Fruit fly (Drosophila melanogaster): ENCODE results near the gene Dred.

Dred gene

DNA sequence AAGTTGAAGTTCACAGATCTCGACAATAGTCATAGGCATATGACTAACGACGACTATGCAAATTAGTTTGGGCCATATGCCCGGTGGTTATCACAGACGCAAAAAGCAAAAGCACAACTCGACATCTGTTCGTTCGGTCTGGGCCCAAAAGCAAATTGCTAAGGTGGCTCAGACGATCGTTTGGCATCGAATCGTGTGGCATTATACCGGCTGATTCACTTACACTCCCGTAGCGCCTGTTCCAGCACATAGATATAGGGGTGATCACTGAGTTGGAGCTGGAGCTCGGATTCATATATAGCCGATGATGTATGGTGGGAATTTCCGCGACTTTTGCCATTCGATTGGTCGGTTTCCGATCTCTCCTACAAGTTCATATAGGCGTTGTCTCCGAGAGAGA lies 22.1 kb upstream of the Dred start:
- no peak for TF ChIP-seq Sox14 (GFP tag; optimal IDR thresholded peaks at IDR 0.05)
- TF ChIP-seq CG11294 (GFP tag; IDR thresholded peaks at IDR 0.05): no peak
- no peak for TF ChIP-seq esn (GFP tag; optimal IDR thresholded peaks at IDR 0.05)
- no peak for TF ChIP-seq CG10669 (GFP tag; optimal IDR thresholded peaks at IDR 0.05)
- TF ChIP-seq CG4318 (GFP tag; optimal IDR thresholded peaks at IDR 0.05): no peak
- TF ChIP-seq CG6854 (GFP tag; optimal IDR thresholded peaks at IDR 0.05): no peak

DNA sequence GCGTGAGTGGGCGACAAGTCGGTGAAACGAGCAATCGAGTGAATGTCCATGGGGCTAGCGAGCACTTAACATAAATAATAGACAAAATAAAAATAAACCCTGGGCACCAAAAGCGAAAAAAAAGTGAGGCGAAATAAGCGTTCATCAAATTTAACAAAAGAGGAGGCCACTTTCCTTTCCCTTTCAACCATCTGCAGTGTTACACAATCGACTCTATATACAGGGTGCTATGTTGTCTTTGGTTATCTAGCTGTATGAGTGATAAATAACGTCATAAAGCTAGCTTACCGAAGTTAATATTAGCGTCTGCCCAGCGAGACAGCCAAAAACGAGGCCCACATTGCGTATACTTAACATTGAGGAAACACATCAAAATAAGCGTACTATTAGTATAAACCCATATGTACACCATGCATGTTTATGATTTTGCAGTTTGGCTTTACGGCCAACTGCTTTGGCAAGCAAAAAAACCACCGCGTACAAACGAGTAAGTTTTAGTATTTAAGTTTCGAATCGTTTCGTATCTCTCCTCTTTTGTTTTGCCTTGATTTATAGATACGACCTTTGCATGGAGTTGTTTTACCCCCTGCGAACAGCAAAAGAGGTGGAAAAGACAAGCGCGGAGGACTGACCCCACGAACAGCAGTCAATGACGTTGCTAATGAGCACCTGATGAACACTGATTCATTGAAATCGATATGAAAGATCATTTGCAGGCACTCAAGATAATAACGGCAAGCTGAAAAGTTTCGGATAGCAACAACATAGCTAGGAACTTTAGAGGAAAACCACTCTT lies 21.1 kb upstream of the Dred start:
- TF ChIP-seq achi (GFP tag; optimal IDR thresholded peaks at IDR 0.05): no peak
- no peak for TF ChIP-seq dac (GFP tag; optimal IDR thresholded peaks at IDR 0.05)
- TF ChIP-seq Lpt (GFP tag; optimal IDR thresholded peaks at IDR 0.05): no peak
- no peak for TF ChIP-seq CG32006 (GFP tag; optimal IDR thresholded peaks at IDR 0.05)
- no peak for TF ChIP-seq Smox (GFP tag; optimal IDR thresholded peaks at IDR 0.05)
- TF ChIP-seq Sox14 (GFP tag; optimal IDR thresholded peaks at IDR 0.05): no peak
- no peak for TF ChIP-seq Met (GFP tag; optimal IDR thresholded peaks at IDR 0.05)
- no peak for TF ChIP-seq lz (GFP tag; optimal IDR thresholded peaks at IDR 0.05)
- TF ChIP-seq CG6854 (GFP tag; optimal IDR thresholded peaks at IDR 0.05): no peak
- TF ChIP-seq cyc (GFP tag; optimal IDR thresholded peaks at IDR 0.05): no peak
- no peak for TF ChIP-seq CG7368 (GFP tag; optimal IDR thresholded peaks at IDR 0.05)
- no peak for TF ChIP-seq CG9139 (GFP tag; optimal IDR thresholded peaks at IDR 0.05)
- TF ChIP-seq OdsH (GFP tag; optimal IDR thresholded peaks at IDR 0.05): no peak
- TF ChIP-seq CG6276 (GFP tag; optimal IDR thresholded peaks at IDR 0.05): no peak
- no peak for TF ChIP-seq ss (GFP tag; optimal IDR thresholded peaks at IDR 0.05)
- no peak for TF ChIP-seq CG10669 (GFP tag; optimal IDR thresholded peaks at IDR 0.05)
- TF ChIP-seq CG6808 (GFP tag; optimal IDR thresholded peaks at IDR 0.05): no peak
- no peak for TF ChIP-seq net (GFP tag; optimal IDR thresholded peaks at IDR 0.05)

DNA sequence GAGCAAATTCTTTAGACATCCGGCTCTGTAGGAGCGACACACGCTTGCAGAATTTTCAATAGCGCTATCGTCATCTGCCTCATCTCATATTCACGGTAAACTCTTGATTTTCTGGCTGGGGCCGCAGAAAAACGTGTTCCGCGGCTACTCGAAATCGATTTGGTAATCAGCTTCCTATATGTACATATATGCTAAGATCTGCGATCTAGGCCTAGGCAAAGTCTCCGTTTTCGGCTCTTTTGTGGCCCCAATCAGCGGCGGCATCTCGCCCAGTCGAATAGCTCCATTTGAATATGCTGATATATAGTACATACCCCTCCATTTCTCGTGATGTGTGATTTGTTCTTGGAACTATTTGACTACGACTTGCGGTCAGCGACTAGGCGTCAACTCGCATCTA lies 19.0 kb upstream of the Dred start:
- TF ChIP-seq fd85E (GFP tag; optimal IDR thresholded peaks at IDR 0.05) (no peak), salr (GFP tag; optimal IDR thresholded peaks at IDR 0.05) (no peak), CG3032 (tag; optimal IDR thresholded peaks at IDR 0.05) (no peak), svp (GFP tag) (no peak), Eip78C (GFP tag) (no peak), fkh (GFP tag; optimal IDR thresholded peaks at IDR 0.05) (no peak), Gug (GFP tag; IDR thresholded peaks at IDR 0.05) (no peak), CG8319 (GFP tag; optimal IDR thresholded peaks at IDR 0.05) (no peak), pdm3 (GFP tag; optimal IDR thresholded peaks at IDR 0.05) (no peak), Hr38 (GFP tag; optimal IDR thresholded peaks at IDR 0.05) (no peak), CG8119 (GFP tag; IDR thresholded peaks at IDR 0.05) (no peak), CG9139 (GFP tag; optimal IDR thresholded peaks at IDR 0.05) (no peak)

DNA sequence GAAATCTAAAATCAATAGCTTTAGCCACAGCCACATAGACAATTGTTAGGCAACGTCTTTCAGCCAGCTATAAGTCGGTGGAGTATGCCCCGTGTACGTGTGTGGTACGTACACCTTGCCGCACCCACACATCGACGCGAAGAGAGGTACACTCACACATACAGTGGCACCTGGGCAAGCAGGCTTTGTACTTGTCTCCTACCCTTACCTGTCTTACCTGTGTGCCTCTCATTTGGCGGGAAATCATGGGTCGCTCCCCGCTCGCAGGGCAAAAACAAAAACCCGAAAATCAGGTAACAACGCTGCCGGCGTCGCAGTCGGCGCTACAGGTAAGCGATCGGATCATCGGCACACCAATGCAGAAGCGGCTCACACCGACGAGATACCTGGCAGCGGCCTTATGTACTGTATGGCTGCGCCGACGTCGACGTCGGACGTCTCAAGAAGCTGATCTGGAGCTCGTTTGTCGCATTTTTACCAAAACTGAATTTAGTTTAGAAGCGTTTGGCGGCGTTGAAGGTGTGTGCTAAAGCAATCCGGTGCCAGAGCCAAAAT lies 18.2 kb upstream of the Dred start:
- TF ChIP-seq Sox102F (GFP tag; optimal IDR thresholded peaks at IDR 0.05): peak; percentile 34
- no peak for TF ChIP-seq OdsH (GFP tag; optimal IDR thresholded peaks at IDR 0.05)
- no peak for TF ChIP-seq CG32006 (GFP tag; optimal IDR thresholded peaks at IDR 0.05)
- no peak for TF ChIP-seq Lpt (GFP tag; optimal IDR thresholded peaks at IDR 0.05)
- peak; percentile 17 for TF ChIP-seq dsx (GFP tag; optimal IDR thresholded peaks at IDR 0.05; ENCODE audit: poor library complexity, severe bottlenecking)
- no peak for TF ChIP-seq pdm3 (GFP tag; optimal IDR thresholded peaks at IDR 0.05)
- TF ChIP-seq CG8319 (GFP tag; optimal IDR thresholded peaks at IDR 0.05): no peak
- TF ChIP-seq CG6808 (GFP tag; optimal IDR thresholded peaks at IDR 0.05): peak; percentile 16
- TF ChIP-seq Ets96B (tag; optimal IDR thresholded peaks at IDR 0.05): no peak
- peak in 1 of 2 experiments; percentile 19 for TF ChIP-seq ss (GFP tag; optimal IDR thresholded peaks at IDR 0.05)
- TF ChIP-seq CG4318 (GFP tag; optimal IDR thresholded peaks at IDR 0.05): no peak
- TF ChIP-seq CG6276 (GFP tag; optimal IDR thresholded peaks at IDR 0.05): no peak
- no peak for TF ChIP-seq CG16779 (tag; optimal IDR thresholded peaks at IDR 0.05)
- peak; percentile 30 for TF ChIP-seq vri (GFP tag; optimal IDR thresholded peaks at IDR 0.05)
- TF ChIP-seq Hr4 (GFP tag; optimal IDR thresholded peaks at IDR 0.05): no peak
- no peak for TF ChIP-seq svp (GFP tag)
- no peak for TF ChIP-seq Hr39 (GFP tag; optimal IDR thresholded peaks at IDR 0.05)
- no peak for TF ChIP-seq eg (GFP tag; IDR thresholded peaks at IDR 0.05)
- no peak for TF ChIP-seq CG9139 (GFP tag; optimal IDR thresholded peaks at IDR 0.05)
- no peak for TF ChIP-seq topi (GFP tag; optimal IDR thresholded peaks at IDR 0.05)
- TF ChIP-seq CG6854 (GFP tag; optimal IDR thresholded peaks at IDR 0.05): peak; percentile 49
- peak; percentile 15 for TF ChIP-seq CG3919 (GFP tag; optimal IDR thresholded peaks at IDR 0.05)
- TF ChIP-seq CG3032 (tag; optimal IDR thresholded peaks at IDR 0.05): no peak
- no peak for TF ChIP-seq CG11762 (GFP tag; optimal IDR thresholded peaks at IDR 0.05; ENCODE audit: insufficient read depth)
- no peak for TF ChIP-seq Sox15 (GFP tag; optimal IDR thresholded peaks at IDR 0.05)

Measured in whole organism, prepupa.